Worm (Caenorhabditis elegans) whole organism, mixed stage, embryonic: Measurements from ENCODE around the gene oac-54.

ENCODE experiments used
- ham-2 ChIP-seq: fragments of 200-800 bp; sonication (Bioruptor generic); optimal IDR thresholded peaks from 2 replicates; lab custom pipeline; 2018; ENCODE audit warnings: mild to moderate bottlenecking, missing genetic modification characterization, missing compliant biosample characterization
- unc-62 ChIP-seq: fragments of 150-350 bp; optimal IDR thresholded peaks from 2 replicates; lab custom pipeline; 2014; ENCODE audit warnings: missing biosample characterization, missing genetic modification reagents, missing genetic modification characterization

ce11 chrII:9120329-9120728 is 37.6 kb upstream of the oac-54 start:
- TF ChIP-seq unc-62 (GFP tag; lab: Kevin White, UChicago), result no peak
- no peak for TF ChIP-seq ham-2 (GFP tag; lab: Kevin White, UChicago)
